Fruit fly (Drosophila melanogaster) whole organism, embryonic: ENCODE results near the gene bnl.

ENCODE experiments used
- Ada2b ChIP-seq: fragments of 200-800 bp; sonication (Bioruptor generic); IDR thresholded peaks from 2 replicates; pipeline ENCODE4 v1.3.6; 2022; ENCODE audit warnings: missing biosample characterization, missing genetic modification characterization
- CG10959 ChIP-seq: fragments of 200-800 bp; sonication (Bioruptor generic); IDR thresholded peaks from 2 replicates; pipeline ENCODE4 v1.3.6; 2022; ENCODE audit warnings: missing biosample characterization, missing genetic modification characterization
- CG11723 ChIP-seq: fragments of 200-800 bp; sonication (Bioruptor generic); optimal IDR thresholded peaks from 2 replicates; lab custom pipeline; 2017; ENCODE audit warnings: missing biosample characterization, mild to moderate bottlenecking, missing genetic modification characterization
- CG12299 ChIP-seq: fragments of 200-800 bp; sonication (Bioruptor generic); optimal IDR thresholded peaks from 2 replicates; lab custom pipeline; 2018; ENCODE audit warnings: missing biosample characterization, mild to moderate bottlenecking, missing genetic modification characterization
- CG13424 ChIP-seq: fragments of 200-800 bp; sonication (Bioruptor generic); optimal IDR thresholded peaks from 2 replicates; lab custom pipeline; 2019; ENCODE audit warnings: missing biosample characterization, mild to moderate bottlenecking, missing genetic modification characterization, moderate library complexity
- CG1647 ChIP-seq: fragments of 200-800 bp; sonication (Bioruptor generic); optimal IDR thresholded peaks from 3 replicates; lab custom pipeline; 2016; ENCODE audit warnings: missing biosample characterization, missing genetic modification characterization
- CG16779 ChIP-seq: fragments of 200-800 bp; sonication (Bioruptor generic); IDR thresholded peaks from 2 replicates; pipeline ENCODE4 v1.3.6; 2022; ENCODE audit warnings: missing biosample characterization, missing genetic modification characterization
- CG17359 ChIP-seq: fragments of 200-800 bp; sonication (Bioruptor generic); optimal IDR thresholded peaks from 3 replicates; lab custom pipeline; 2018; ENCODE audit warnings: missing biosample characterization, mild to moderate bottlenecking, missing genetic modification characterization, moderate library complexity
- CG1832 ChIP-seq: fragments of 200-800 bp; sonication (Bioruptor generic); optimal IDR thresholded peaks from 2 replicates; lab custom pipeline; 2017; ENCODE audit warnings: missing biosample characterization, mild to moderate bottlenecking, missing genetic modification characterization, inconsistent platforms
- CG3065 ChIP-seq: fragments of 200-800 bp; sonication (Bioruptor generic); optimal IDR thresholded peaks from 2 replicates; lab custom pipeline; 2016; ENCODE audit warnings: missing biosample characterization, missing genetic modification characterization
- CG33213 ChIP-seq: fragments of 200-800 bp; sonication (Bioruptor generic); optimal IDR thresholded peaks from 3 replicates; lab custom pipeline; 2016; ENCODE audit warnings: missing biosample characterization, missing genetic modification characterization
- CG34422 ChIP-seq: fragments of 200-800 bp; sonication (Bioruptor generic); IDR thresholded peaks from 3 replicates; pipeline ENCODE4 v1.3.6; 2022; ENCODE audit warnings: missing biosample characterization, missing genetic modification characterization
- CG3847 ChIP-seq: fragments of 200-800 bp; sonication (Bioruptor generic); IDR thresholded peaks from 2 replicates; pipeline ENCODE4 v1.3.6; 2022; ENCODE audit warnings: missing biosample characterization, missing genetic modification characterization
- CG6654 ChIP-seq: fragments of 200-800 bp; sonication (Bioruptor generic); optimal IDR thresholded peaks from 2 replicates; lab custom pipeline; 2017; ENCODE audit warnings: missing biosample characterization, mild to moderate bottlenecking, missing genetic modification characterization
- CG6689 ChIP-seq: fragments of 200-800 bp; sonication (Bioruptor generic); IDR thresholded peaks from 2 replicates; pipeline ENCODE4 v1.3.6; 2022; ENCODE audit warnings: missing biosample characterization, missing genetic modification characterization
- CG7928 ChIP-seq: fragments of 200-800 bp; sonication (Bioruptor generic); optimal IDR thresholded peaks from 2 replicates; lab custom pipeline; 2017; ENCODE audit warnings: missing biosample characterization, mild to moderate bottlenecking, missing genetic modification characterization
- CG9215 ChIP-seq: fragments of 200-800 bp; sonication (Bioruptor generic); IDR thresholded peaks from 2 replicates; pipeline ENCODE4 v1.3.6; 2022; ENCODE audit warnings: missing biosample characterization, missing genetic modification characterization
- CG9609 ChIP-seq: fragments of 200-800 bp; sonication (Bioruptor generic); optimal IDR thresholded peaks from 3 replicates; lab custom pipeline; 2016; ENCODE audit warnings: missing biosample characterization, missing genetic modification characterization
- Dad ChIP-seq: fragments of 200-800 bp; sonication (Bioruptor generic); optimal IDR thresholded peaks from 3 replicates; lab custom pipeline; 2016; ENCODE audit warnings: missing biosample characterization, missing genetic modification characterization
- H15 ChIP-seq: fragments of 200-800 bp; sonication (Bioruptor generic); IDR thresholded peaks from 3 replicates; pipeline ENCODE4 v1.3.6; 2022; ENCODE audit warnings: missing biosample characterization, missing genetic modification characterization
- Hr3 ChIP-seq: fragments of 200-800 bp; sonication (Bioruptor generic); optimal IDR thresholded peaks from 3 replicates; lab custom pipeline; 2016; ENCODE audit warnings: missing biosample characterization, missing genetic modification characterization
- Hr78 ChIP-seq, 2 experiments: fragments of 200-800 bp in 1 of 2; fragments of >200 bp in 1 of 2; sonication (Bioruptor generic) in 1 of 2; optimal IDR thresholded peaks; 2 replicates each; lab custom pipeline; 2017 to 2019; ENCODE audit warnings: missing biosample characterization in 2 of 2, missing genetic modification characterization in 2 of 2, mild to moderate bottlenecking in 1 of 2, moderate library complexity in 1 of 2
- Hsf ChIP-seq: fragments of 200-800 bp; sonication (Bioruptor generic); optimal IDR thresholded peaks from 3 replicates; lab custom pipeline; 2016; ENCODE audit warnings: missing biosample characterization, missing genetic modification characterization
- MBD-R2 ChIP-seq: fragments of 200-800 bp; sonication (Bioruptor generic); IDR thresholded peaks from 2 replicates; pipeline ENCODE4 v1.3.6; 2022; ENCODE audit warnings: missing biosample characterization, missing genetic modification characterization
- MESR4 ChIP-seq: fragments of 200-800 bp; sonication (Bioruptor generic); optimal IDR thresholded peaks from 2 replicates; lab custom pipeline; 2018; ENCODE audit warnings: missing biosample characterization, mild to moderate bottlenecking, missing genetic modification characterization, moderate library complexity
- Mad ChIP-seq: fragments of 200-800 bp; sonication (Bioruptor generic); optimal IDR thresholded peaks from 2 replicates; lab custom pipeline; 2016; ENCODE audit warnings: missing biosample characterization, missing genetic modification characterization
- Myb ChIP-seq: fragments of 200-800 bp; sonication (Bioruptor generic); optimal IDR thresholded peaks from 2 replicates; lab custom pipeline; 2016; ENCODE audit warnings: missing biosample characterization, missing genetic modification characterization
- NfI ChIP-seq: fragments of 200-800 bp; sonication (Bioruptor generic); optimal IDR thresholded peaks from 3 replicates; lab custom pipeline; 2018; ENCODE audit warnings: missing biosample characterization, mild to moderate bottlenecking, missing genetic modification characterization, moderate library complexity
- Optix ChIP-seq: fragments of 200-800 bp; sonication (Bioruptor generic); IDR thresholded peaks from 3 replicates; pipeline ENCODE4 v1.3.6; 2022; ENCODE audit warnings: missing biosample characterization, missing genetic modification characterization
- Stat92E ChIP-seq, 3 experiments: fragments of >200 bp in 2 of 3; fragments of 200-800 bp in 1 of 3; sonication (Bioruptor generic) in 1 of 3; optimal IDR thresholded peaks; 2 replicates each; lab custom pipeline; 2017 to 2019; ENCODE audit warnings: missing biosample characterization in 3 of 3, missing genetic modification characterization in 3 of 3, mild to moderate bottlenecking in 1 of 3, moderate library complexity in 1 of 3
- Trl ChIP-seq, 3 experiments: fragments of >200 bp in 2 of 3; fragments of 200-800 bp in 1 of 3; sonication (Bioruptor generic) in 1 of 3; optimal IDR thresholded peaks; 2 replicates in 1 of 3; 3 replicates in 2 of 3; lab custom pipeline; 2016 to 2017; ENCODE audit warnings: missing biosample characterization in 1 of 3, missing genetic modification characterization in 1 of 3
- Usf ChIP-seq: fragments of 200-800 bp; sonication (Bioruptor generic); optimal IDR thresholded peaks from 2 replicates; lab custom pipeline; 2017; ENCODE audit warnings: missing genotype, missing biosample characterization, missing genetic modification characterization
- amos ChIP-seq: fragments of 200-800 bp; sonication (Bioruptor generic); IDR thresholded peaks from 2 replicates; pipeline ENCODE4 v1.3.6; 2022; ENCODE audit warnings: missing biosample characterization, missing genetic modification characterization; ENCODE audit not compliant: partially characterized antibody
- btn ChIP-seq: fragments of 200-800 bp; sonication (Bioruptor generic); optimal IDR thresholded peaks from 2 replicates; lab custom pipeline; 2016; ENCODE audit warnings: missing biosample characterization, missing genetic modification characterization
- cwo ChIP-seq: fragments of 200-800 bp; sonication (Bioruptor generic); optimal IDR thresholded peaks from 3 replicates; lab custom pipeline; 2017; ENCODE audit warnings: missing biosample characterization, missing genetic modification characterization, mild to moderate bottlenecking, moderate library complexity, missing genetic modification reagents
- eve ChIP-seq, 2 experiments: fragments of >200 bp; optimal IDR thresholded peaks; 2 replicates each; lab custom pipeline; 2017; ENCODE audit warnings: missing biosample characterization in 2 of 2, missing genetic modification characterization in 2 of 2
- fu2 ChIP-seq: fragments of 200-800 bp; sonication (Bioruptor generic); optimal IDR thresholded peaks from 2 replicates; lab custom pipeline; 2016; ENCODE audit warnings: missing biosample characterization, missing genetic modification characterization
- gcm ChIP-seq: fragments of 200-800 bp; sonication (Bioruptor generic); optimal IDR thresholded peaks from 2 replicates; lab custom pipeline; 2019; ENCODE audit warnings: missing biosample characterization, mild to moderate bottlenecking, missing genetic modification characterization, moderate library complexity
- kah ChIP-seq: fragments of 200-800 bp; sonication (Bioruptor generic); optimal IDR thresholded peaks from 2 replicates; lab custom pipeline; 2018; ENCODE audit warnings: missing biosample characterization, mild to moderate bottlenecking, missing genetic modification characterization
- kay ChIP-seq: fragments of 200-800 bp; sonication (Bioruptor generic); optimal IDR thresholded peaks from 2 replicates; lab custom pipeline; 2016; ENCODE audit warnings: missing biosample characterization, missing genetic modification characterization
- lab ChIP-seq: fragments of 200-800 bp; sonication (Bioruptor generic); optimal IDR thresholded peaks from 3 replicates; lab custom pipeline; 2017; ENCODE audit warnings: missing biosample characterization, missing genetic modification characterization, mild to moderate bottlenecking, moderate library complexity, missing genetic modification reagents
- lov ChIP-seq, 2 experiments: fragments of 200-800 bp in 1 of 2; fragments of >200 bp in 1 of 2; sonication (Bioruptor generic) in 1 of 2; IDR thresholded peaks in 1 of 2; optimal IDR thresholded peaks in 1 of 2; 2 replicates in 1 of 2; 3 replicates in 1 of 2; pipeline versions ENCODE4 v1.3.6 to Lab custom; 2017 to 2022; ENCODE audit warnings: missing biosample characterization in 1 of 2, missing genetic modification characterization in 1 of 2
- pita ChIP-seq: fragments of 200-800 bp; sonication (Bioruptor generic); optimal IDR thresholded peaks from 2 replicates; lab custom pipeline; 2017; ENCODE audit warnings: missing biosample characterization, mild to moderate bottlenecking, missing genetic modification characterization
- slou ChIP-seq: fragments of 200-800 bp; sonication (Bioruptor generic); optimal IDR thresholded peaks from 3 replicates; lab custom pipeline; 2016; ENCODE audit warnings: missing biosample characterization, missing genetic modification characterization
- stc ChIP-seq: fragments of 200-800 bp; sonication (Bioruptor generic); IDR thresholded peaks from 2 replicates; pipeline ENCODE4 v1.3.6; 2022; ENCODE audit warnings: missing biosample characterization, missing genetic modification characterization
- unpg ChIP-seq: fragments of 200-800 bp; sonication (Bioruptor generic); optimal IDR thresholded peaks from 3 replicates; lab custom pipeline; 2018; ENCODE audit warnings: missing biosample characterization, mild to moderate bottlenecking, missing genetic modification characterization, moderate library complexity
- vfl ChIP-seq: fragments of 200-800 bp; sonication (Bioruptor generic); optimal IDR thresholded peaks from 2 replicates; lab custom pipeline; 2016; ENCODE audit warnings: missing biosample characterization, missing genetic modification characterization
- zen2 ChIP-seq: fragments of 200-800 bp; sonication (Bioruptor generic); IDR thresholded peaks from 3 replicates; pipeline ENCODE4 v1.3.6; 2022; ENCODE audit warnings: missing biosample characterization, missing genetic modification characterization; ENCODE audit not compliant: partially characterized antibody
- zf30C ChIP-seq: fragments of 200-800 bp; sonication (Bioruptor generic); optimal IDR thresholded peaks from 3 replicates; lab custom pipeline; 2018; ENCODE audit warnings: missing biosample characterization, mild to moderate bottlenecking, missing genetic modification characterization

bnl gene

DNA sequence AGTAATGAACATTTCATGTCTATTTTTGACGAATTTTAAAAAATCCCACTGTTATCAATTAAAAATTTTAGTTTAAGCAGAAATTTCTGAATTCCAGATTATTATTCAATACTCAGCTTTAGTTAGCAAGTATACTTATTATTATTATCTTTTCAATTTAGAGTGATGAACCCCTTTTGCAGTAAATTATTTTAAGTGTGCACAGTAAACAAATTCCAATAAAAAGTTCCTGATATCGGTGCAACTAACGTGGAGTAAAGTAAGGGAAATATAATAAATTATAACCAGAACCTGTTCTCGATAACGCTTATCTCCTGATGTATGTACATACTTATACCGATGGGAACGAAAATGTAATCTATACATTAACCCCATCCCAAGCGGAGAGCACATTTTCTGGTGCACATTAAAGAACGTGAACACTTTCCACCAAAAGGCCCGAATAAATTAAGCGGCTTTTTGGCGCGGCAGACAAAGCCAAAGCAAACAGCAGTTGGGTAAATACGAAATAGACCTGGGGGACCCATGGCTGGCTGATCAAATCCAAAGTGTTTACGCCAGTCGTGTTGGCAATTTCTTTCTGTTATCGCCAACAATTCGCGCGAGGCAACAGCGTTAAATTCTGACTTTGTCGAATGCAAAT, 21.5 kb upstream of the bnl start (continued):
- no peak for TF ChIP-seq Stat92E (GFP tag; optimal IDR thresholded peaks at IDR 0.05; lab: Kevin White, UChicago)
- TF ChIP-seq CG1647, result no peak
- TF ChIP-seq unpg (GFP tag; lab: Kevin White, UChicago), result no peak
- no peak for TF ChIP-seq CG33213 (GFP tag; lab: Kevin White, UChicago)
- no peak for TF ChIP-seq CG17359 (tag; lab: Kevin White, UChicago)
- TF ChIP-seq CG12299, result no peak
- TF ChIP-seq eve (GFP tag; optimal IDR thresholded peaks at IDR 0.05; lab: Kevin White, UChicago), result no peak
- no peak for TF ChIP-seq cwo (GFP tag; lab: Kevin White, UChicago)
- TF ChIP-seq Usf (GFP tag; lab: Kevin White, UChicago), result peak; percentile 14
- TF ChIP-seq CG10959, result no peak
- peak; percentile 1 for TF ChIP-seq kay (GFP tag; lab: Kevin White, UChicago)
- no peak for TF ChIP-seq zen2 (GFP tag; lab: Robert Waterston, UW)
- TF ChIP-seq lab (GFP tag; lab: Kevin White, UChicago), result peak; percentile 86
- TF ChIP-seq NfI (GFP tag; lab: Kevin White, UChicago), result no peak
- no peak for TF ChIP-seq zf30C (GFP tag; lab: Kevin White, UChicago)
- no peak for TF ChIP-seq pita (GFP tag; lab: Kevin White, UChicago)
- TF ChIP-seq btn (GFP tag; lab: Kevin White, UChicago), result no peak
- no peak for TF ChIP-seq CG13424
- TF ChIP-seq slou, result peak; percentile 4
- TF ChIP-seq CG3847, result no peak
- TF ChIP-seq Hr78 (GFP tag; optimal IDR thresholded peaks at IDR 0.05; lab: Kevin White, UChicago), result no peak
- no peak for TF ChIP-seq Myb (GFP tag; lab: Kevin White, UChicago)
- TF ChIP-seq kah (GFP tag; lab: Kevin White, UChicago), result no peak
- TF ChIP-seq Optix (GFP tag; lab: Robert Waterston, UW), result peak; percentile 11; the same call in 1 of the 3 replicates
- TF ChIP-seq CG6654 (GFP tag; lab: Kevin White, UChicago), result no peak
- TF ChIP-seq MBD-R2 (GFP tag; lab: Robert Waterston, UW), result no peak
- TF ChIP-seq CG9609 (GFP tag; lab: Kevin White, UChicago), result peak; percentile 18
- no peak for TF ChIP-seq fu2 (GFP tag; lab: Kevin White, UChicago)
- TF ChIP-seq H15 (GFP tag; lab: Robert Waterston, UW), result no peak
- no peak for TF ChIP-seq CG7928 (GFP tag; lab: Kevin White, UChicago)
- no peak for TF ChIP-seq CG34422 (GFP tag; lab: Robert Waterston, UW)
- TF ChIP-seq vfl, result no peak
- TF ChIP-seq lov (optimal IDR thresholded peaks at IDR 0.05; lab: Kevin White, UChicago), result no peak
- 0 out of 3 replicates have a peak, but pooled peaks have one; percentile 11 for TF ChIP-seq lov (GFP tag; IDR thresholded peaks at IDR 0.05; lab: Robert Waterston, UW)
- TF ChIP-seq Ada2b (GFP tag; lab: Robert Waterston, UW), result no peak
- TF ChIP-seq CG11723, result no peak
- TF ChIP-seq Hsf, result no peak
- no peak for TF ChIP-seq gcm (GFP tag; lab: Kevin White, UChicago)
- TF ChIP-seq CG1832 (GFP tag; lab: Kevin White, UChicago), result no peak
- TF ChIP-seq amos (GFP tag; lab: Robert Waterston, UW), result no peak
- TF ChIP-seq Mad (GFP tag; lab: Kevin White, UChicago), result no peak
- TF ChIP-seq Dad (GFP tag; lab: Kevin White, UChicago), result no peak
- no peak for TF ChIP-seq Hr3 (GFP tag; lab: Kevin White, UChicago)
- no peak for TF ChIP-seq MESR4 (GFP tag; lab: Kevin White, UChicago)
- 0 out of 2 replicates have a peak, but pooled peaks have one; percentile 8 for TF ChIP-seq CG16779 (GFP tag; lab: Robert Waterston, UW)
- no peak for TF ChIP-seq CG9215 (GFP tag; lab: Robert Waterston, UW)
- no peak for TF ChIP-seq CG3065
- no peak for TF ChIP-seq Trl (optimal IDR thresholded peaks at IDR 0.05; lab: Kevin White, UChicago)
- peak; percentile 38 for TF ChIP-seq Trl (GFP tag; optimal IDR thresholded peaks at IDR 0.05; lab: Kevin White, UChicago)
- TF ChIP-seq stc (GFP tag; lab: Robert Waterston, UW), result no peak
- no peak for TF ChIP-seq CG6689
